Worm (Caenorhabditis elegans): Measurements from ENCODE around the gene T09F5.2.

The T09F5.2 gene

ce11 chrV:15189567-15189966 lies 38.8 kb downstream of the T09F5.2 start, which contains the start of gene cyn-3 (continued):
- TF ChIP-seq ceh-79 (tag; optimal IDR thresholded peaks at IDR 0.05): no peak
- TF ChIP-seq nhr-90 (tag; optimal IDR thresholded peaks at IDR 0.05): no peak
- no peak for TF ChIP-seq sptf-2 (GFP tag; optimal IDR thresholded peaks at IDR 0.05)
- no peak for TF ChIP-seq Y56A3A.18 (GFP tag; IDR thresholded peaks at IDR 0.05)
- TF ChIP-seq egl-44 (GFP tag; IDR thresholded peaks at IDR 0.05): no peak
- no peak for TF ChIP-seq cebp-2 (GFP tag; IDR thresholded peaks at IDR 0.05)
- TF ChIP-seq aptf-2 (GFP tag; conservative IDR thresholded peaks at IDR 0.05): no peak
- no peak for TF ChIP-seq athp-1 (tag; optimal IDR thresholded peaks at IDR 0.05)

ce11 chrV:15190903-15191302 lies 40.1 kb downstream of the T09F5.2 start, which contains the start of gene Y75B12B.11:
Gene Y75B12B.11 (plus strand): TSS chrV:15191296.
- peak; percentile 91 for TF ChIP-seq Y79H2A.3 (GFP tag; conservative IDR thresholded peaks at IDR 0.05)
- TF ChIP-seq K11D2.4 (GFP tag; IDR thresholded peaks at IDR 0.05): peak; percentile 60; the same call in 1 of the 2 replicates
- TF ChIP-seq F55B11.4 (tag; optimal IDR thresholded peaks at IDR 0.05; ENCODE audit: borderline replicate concordance, insufficient read depth): no peak
- TF ChIP-seq lsy-27 (tag; optimal IDR thresholded peaks at IDR 0.05; ENCODE audit: borderline replicate concordance, insufficient read depth): peak; percentile 83
- TF ChIP-seq somi-1 (GFP tag; optimal IDR thresholded peaks at IDR 0.05): peak; percentile 61
- peak; percentile 90 for TF ChIP-seq tbx-9 (tag; optimal IDR thresholded peaks at IDR 0.05; ENCODE audit: borderline replicate concordance)
- peak in 2 of 3 experiments; percentile 72 to 87 for TF ChIP-seq lin-35 (GFP tag; optimal IDR thresholded peaks at IDR 0.05)
- peak; percentile 95 for TF ChIP-seq ztf-26 (tag; optimal IDR thresholded peaks at IDR 0.05)
- TF ChIP-seq lsl-1 (GFP tag; optimal IDR thresholded peaks at IDR 0.05): peak; percentile 83
- peak; percentile 97 for TF ChIP-seq rpc-1 (optimal IDR thresholded peaks at IDR 0.05)
- TF ChIP-seq rpc-1 (tag; optimal IDR thresholded peaks at IDR 0.05): peak; percentile 97
- TF ChIP-seq sea-2 (GFP tag; IDR thresholded peaks at IDR 0.05): 0 out of 2 replicates have a peak, but pooled peaks have one; percentile 60
- peak; percentile 98 for TF ChIP-seq Y56A3A.18 (GFP tag; IDR thresholded peaks at IDR 0.05)
- TF ChIP-seq nfya-1 (tag; optimal IDR thresholded peaks at IDR 0.05; ENCODE audit: borderline replicate concordance, insufficient read depth): no peak
- TF ChIP-seq nhr-120 (GFP tag; IDR thresholded peaks at IDR 0.05): peak; percentile 96
- TF ChIP-seq nhr-80 (tag; optimal IDR thresholded peaks at IDR 0.05): peak; percentile 73
- peak; percentile 96 for TF ChIP-seq F37B4.10 (GFP tag; IDR thresholded peaks at IDR 0.05)
- peak; percentile 98 for TF ChIP-seq zim-3 (tag; optimal IDR thresholded peaks at IDR 0.05)
- TF ChIP-seq ztf-25 (GFP tag; IDR thresholded peaks at IDR 0.05): peak; percentile 96
- no peak for TF ChIP-seq Y67H2A.10 (GFP tag; conservative IDR thresholded peaks at IDR 0.05)
- 0 out of 2 replicates have a peak, but pooled peaks have one; percentile 52 for TF ChIP-seq lag-1 (GFP tag; IDR thresholded peaks at IDR 0.05)
- TF ChIP-seq nhr-179 (tag; optimal IDR thresholded peaks at IDR 0.05): peak; percentile 81
- TF ChIP-seq madf-3 (GFP tag; IDR thresholded peaks at IDR 0.05): peak; percentile 88
- peak; percentile 40 for TF ChIP-seq akir-1 (GFP tag; optimal IDR thresholded peaks at IDR 0.05)
- TF ChIP-seq mcd-1 (GFP tag; IDR thresholded peaks at IDR 0.05): peak; percentile 93
- TF ChIP-seq die-1 (tag; optimal IDR thresholded peaks at IDR 0.05): peak; percentile 98
- peak; percentile 90; the same call in 1 of the 2 replicates for TF ChIP-seq nfya-2 (GFP tag; IDR thresholded peaks at IDR 0.05)
- peak; percentile 82 for TF ChIP-seq F22D6.2 (tag; optimal IDR thresholded peaks at IDR 0.05)
- peak; percentile 87 for TF ChIP-seq Y53F4B.3 (GFP tag; IDR thresholded peaks at IDR 0.05)
- TF ChIP-seq rec-8 (tag; optimal IDR thresholded peaks at IDR 0.05): peak; percentile 94 to 96
- peak; percentile 98 for TF ChIP-seq nhr-90 (tag; optimal IDR thresholded peaks at IDR 0.05)
- peak; percentile 77 for TF ChIP-seq attf-3 (GFP tag; conservative IDR thresholded peaks at IDR 0.05)
- TF ChIP-seq ztf-18 (tag; optimal IDR thresholded peaks at IDR 0.05): peak; percentile 86
- TF ChIP-seq gei-17 (GFP tag; optimal IDR thresholded peaks at IDR 0.05): peak; percentile 68
- TF ChIP-seq B0019.2 (GFP tag; conservative IDR thresholded peaks at IDR 0.05): peak; percentile 62
- TF ChIP-seq bed-2 (GFP tag; IDR thresholded peaks at IDR 0.05): no peak; the same call in 1 of the 2 replicates
- peak; percentile 85 for TF ChIP-seq ceh-100 (GFP tag; IDR thresholded peaks at IDR 0.05)
- peak; percentile 95 for TF ChIP-seq mes-4 (tag; optimal IDR thresholded peaks at IDR 0.05)
- peak; percentile 88 for TF ChIP-seq lin-40 (tag; optimal IDR thresholded peaks at IDR 0.05)
- peak; percentile 87 for TF ChIP-seq madf-10 (tag; optimal IDR thresholded peaks at IDR 0.05)
- TF ChIP-seq F52B5.7 (tag; optimal IDR thresholded peaks at IDR 0.05): peak; percentile 97

Data from whole organism, young adult.